Worm (Caenorhabditis elegans) whole organism, L2 larva: Measurements from ENCODE around the gene gpr-2.

Source experiments
- R02D3.7 ChIP-seq: fragments of 150-350 bp; optimal IDR thresholded peaks from 2 replicates; lab custom pipeline; 2014; ENCODE audit warnings: missing biosample characterization, missing genetic modification characterization
- ZK546.5 ChIP-seq: sonication (generic microtip); optimal IDR thresholded peaks from 2 replicates; lab custom pipeline; 2017; ENCODE audit warnings: missing biosample characterization, missing genetic modification characterization
- blmp-1 ChIP-seq: sonication (generic microtip); optimal IDR thresholded peaks from 2 replicates; lab custom pipeline; 2017; ENCODE audit warnings: missing genetic modification characterization, mild to moderate bottlenecking, missing compliant biosample characterization, antibody characterized with exemption, moderate library complexity; ENCODE audit not compliant: insufficient read depth
- ceh-82 ChIP-seq: fragments of 150-350 bp; optimal IDR thresholded peaks from 2 replicates; lab custom pipeline; 2014; ENCODE audit warnings: missing biosample characterization, missing genetic modification characterization
- crh-2 ChIP-seq: sonication (generic microtip); optimal IDR thresholded peaks from 2 replicates; lab custom pipeline; 2017; ENCODE audit warnings: missing biosample characterization, missing genetic modification characterization
- mdl-1 ChIP-seq, 2 experiments: fragments of 150-350 bp in 1 of 2; sonication (generic microtip) in 1 of 2; optimal IDR thresholded peaks; 2 replicates each; lab custom pipeline; 2017; ENCODE audit warnings: missing biosample characterization in 2 of 2, missing genetic modification characterization in 2 of 2

- TF ChIP-seq R02D3.7 (no peak), ZK546.5 (no peak), ceh-82 (tag; lab: Kevin White, UChicago) (no peak), blmp-1 (tag; lab: Kevin White, UChicago) (no peak), crh-2 (no peak), mdl-1 (tag; optimal IDR thresholded peaks at IDR 0.05; lab: Kevin White, UChicago) (no peak)
These were observed 19.2 kb downstream of the gpr-2 start for ce11 chrIII:9373779-9374178.
